Fruit fly (Drosophila melanogaster) whole organism, embryonic: ENCODE data around the gene Or9a.

ENCODE experiments used
- CG15073 ChIP-seq: fragments of 200-800 bp; sonication (Bioruptor generic); optimal IDR thresholded peaks from 2 replicates; lab custom pipeline; 2016; ENCODE audit warnings: missing biosample characterization, missing genetic modification characterization
- CG1529 ChIP-seq: fragments of 200-800 bp; sonication (Bioruptor generic); optimal IDR thresholded peaks from 3 replicates; lab custom pipeline; 2018; ENCODE audit warnings: missing biosample characterization, missing genetic modification characterization
- CG16813 ChIP-seq: fragments of 200-800 bp; sonication (Bioruptor generic); IDR thresholded peaks from 3 replicates; pipeline ENCODE4 v1.3.6; 2022; ENCODE audit warnings: missing biosample characterization, missing genetic modification characterization; ENCODE audit not compliant: partially characterized antibody
- CG17359 ChIP-seq: fragments of 200-800 bp; sonication (Bioruptor generic); optimal IDR thresholded peaks from 3 replicates; lab custom pipeline; 2018; ENCODE audit warnings: missing biosample characterization, mild to moderate bottlenecking, missing genetic modification characterization, moderate library complexity
- CG17912 ChIP-seq: fragments of 200-800 bp; sonication (Bioruptor generic); optimal IDR thresholded peaks from 2 replicates; lab custom pipeline; 2018; ENCODE audit warnings: missing biosample characterization, mild to moderate bottlenecking, missing genetic modification characterization
- CG2199 ChIP-seq: fragments of 200-800 bp; sonication (Bioruptor generic); IDR thresholded peaks from 3 replicates; pipeline ENCODE4 v1.3.6; 2022; ENCODE audit warnings: missing biosample characterization, missing genetic modification characterization
- CG2202 ChIP-seq: fragments of 200-800 bp; sonication (Bioruptor generic); optimal IDR thresholded peaks from 2 replicates; lab custom pipeline; 2018; ENCODE audit warnings: missing biosample characterization, mild to moderate bottlenecking, missing genetic modification characterization
- CG34224 ChIP-seq: fragments of 200-800 bp; sonication (Bioruptor generic); IDR thresholded peaks from 3 replicates; pipeline ENCODE4 v1.3.6; 2022; ENCODE audit warnings: missing biosample characterization, missing genetic modification characterization; ENCODE audit not compliant: partially characterized antibody
- CG34422 ChIP-seq: fragments of 200-800 bp; sonication (Bioruptor generic); IDR thresholded peaks from 3 replicates; pipeline ENCODE4 v1.3.6; 2022; ENCODE audit warnings: missing biosample characterization, missing genetic modification characterization
- CG3995 ChIP-seq: fragments of 200-800 bp; sonication (Bioruptor generic); optimal IDR thresholded peaks from 3 replicates; lab custom pipeline; 2016; ENCODE audit warnings: missing biosample characterization, missing genetic modification characterization
- CG5245 ChIP-seq: fragments of 200-800 bp; sonication (Bioruptor generic); optimal IDR thresholded peaks from 3 replicates; lab custom pipeline; 2016; ENCODE audit warnings: missing biosample characterization, missing genetic modification characterization
- CG6854 ChIP-seq: fragments of 200-800 bp; sonication (Bioruptor generic); optimal IDR thresholded peaks from 3 replicates; lab custom pipeline; 2017; ENCODE audit warnings: missing biosample characterization, mild to moderate bottlenecking, missing genetic modification characterization
- CG7786 ChIP-seq: fragments of 200-800 bp; sonication (Bioruptor generic); optimal IDR thresholded peaks from 2 replicates; lab custom pipeline; 2016; ENCODE audit warnings: missing biosample characterization, missing genetic modification characterization
- CG9727 ChIP-seq: fragments of 200-800 bp; sonication (Bioruptor generic); optimal IDR thresholded peaks from 3 replicates; lab custom pipeline; 2017; ENCODE audit warnings: missing biosample characterization, mild to moderate bottlenecking, missing genetic modification characterization
- Dek ChIP-seq: fragments of 200-800 bp; sonication (Bioruptor generic); optimal IDR thresholded peaks from 3 replicates; lab custom pipeline; 2019; ENCODE audit warnings: missing biosample characterization, mild to moderate bottlenecking, missing genetic modification characterization, moderate library complexity
- Dip2 ChIP-seq: fragments of 200-800 bp; sonication (Bioruptor generic); IDR thresholded peaks from 2 replicates; pipeline ENCODE4 v1.3.6; 2022; ENCODE audit warnings: missing biosample characterization, missing genetic modification characterization
- Dll ChIP-seq: fragments of 200-800 bp; sonication (Bioruptor generic); IDR thresholded peaks from 4 replicates; pipeline ENCODE4 v1.3.6; 2022; ENCODE audit warnings: missing biosample characterization, missing genetic modification characterization; ENCODE audit not compliant: partially characterized antibody
- Doc3 ChIP-seq: fragments of 200-800 bp; sonication (Bioruptor generic); IDR thresholded peaks from 3 replicates; pipeline ENCODE4 v1.3.6; 2022; ENCODE audit warnings: missing biosample characterization, missing genetic modification characterization; ENCODE audit not compliant: partially characterized antibody
- Ets65A ChIP-seq: fragments of 200-800 bp; sonication (Bioruptor generic); peaks from one replicate; lab custom pipeline; 2016; ENCODE audit warnings: missing biosample characterization, missing genetic modification characterization
- HLH4C ChIP-seq: fragments of 200-800 bp; sonication (Bioruptor generic); IDR thresholded peaks from 3 replicates; pipeline ENCODE4 v1.3.6; 2022; ENCODE audit warnings: missing biosample characterization, missing genetic modification characterization; ENCODE audit not compliant: partially characterized antibody
- Hey ChIP-seq: fragments of 200-800 bp; sonication (Bioruptor generic); optimal IDR thresholded peaks from 3 replicates; lab custom pipeline; 2018; ENCODE audit warnings: missing biosample characterization, mild to moderate bottlenecking, missing genetic modification characterization
- HmgD ChIP-seq: fragments of 200-800 bp; sonication (Bioruptor generic); optimal IDR thresholded peaks from 3 replicates; lab custom pipeline; 2016; ENCODE audit warnings: missing biosample characterization, missing genetic modification characterization
- Hr39 ChIP-seq: fragments of >200 bp; optimal IDR thresholded peaks from 2 replicates; lab custom pipeline; 2017
- Lim3 ChIP-seq: fragments of 200-800 bp; sonication (Bioruptor generic); IDR thresholded peaks from 2 replicates; pipeline ENCODE4 v1.3.6; 2022; ENCODE audit warnings: missing biosample characterization, missing genetic modification characterization
- NfI ChIP-seq: fragments of 200-800 bp; sonication (Bioruptor generic); optimal IDR thresholded peaks from 3 replicates; lab custom pipeline; 2018; ENCODE audit warnings: missing biosample characterization, mild to moderate bottlenecking, missing genetic modification characterization, moderate library complexity
- Oaz ChIP-seq: fragments of 200-800 bp; sonication (Bioruptor generic); IDR thresholded peaks from 2 replicates; pipeline ENCODE4 v1.3.6; 2022; ENCODE audit warnings: missing biosample characterization, missing genetic modification characterization
- Ptx1 ChIP-seq: fragments of 200-800 bp; sonication (Bioruptor generic); IDR thresholded peaks from 2 replicates; pipeline ENCODE4 v1.3.6; 2022; ENCODE audit warnings: missing biosample characterization, missing genetic modification characterization
- Spps ChIP-seq: fragments of 200-800 bp; sonication (Bioruptor generic); optimal IDR thresholded peaks from 2 replicates; lab custom pipeline; 2018; ENCODE audit warnings: missing biosample characterization, mild to moderate bottlenecking, missing genetic modification characterization
- TFAM ChIP-seq: fragments of 200-800 bp; sonication (Bioruptor generic); optimal IDR thresholded peaks from 2 replicates; lab custom pipeline; 2017; ENCODE audit warnings: missing biosample characterization, missing genetic modification characterization, inconsistent platforms
- Vsx1 ChIP-seq: fragments of 200-800 bp; sonication (Bioruptor generic); optimal IDR thresholded peaks from 2 replicates; lab custom pipeline; 2017; ENCODE audit warnings: missing biosample characterization, mild to moderate bottlenecking, missing genetic modification characterization, missing genetic modification reagents
- ab ChIP-seq: fragments of 200-800 bp; sonication (Bioruptor generic); optimal IDR thresholded peaks from 2 replicates; lab custom pipeline; 2016; ENCODE audit warnings: missing biosample characterization, missing genetic modification characterization
- amos ChIP-seq: fragments of 200-800 bp; sonication (Bioruptor generic); IDR thresholded peaks from 2 replicates; pipeline ENCODE4 v1.3.6; 2022; ENCODE audit warnings: missing biosample characterization, missing genetic modification characterization; ENCODE audit not compliant: partially characterized antibody
- bbx ChIP-seq: fragments of 200-800 bp; sonication (Bioruptor generic); IDR thresholded peaks from 2 replicates; pipeline ENCODE4 v1.3.6; 2022; ENCODE audit warnings: missing biosample characterization, missing genetic modification characterization; ENCODE audit not compliant: partially characterized antibody
- bcd ChIP-seq: fragments of 200-800 bp; sonication (Bioruptor generic); optimal IDR thresholded peaks from 2 replicates; lab custom pipeline; 2017; ENCODE audit warnings: missing biosample characterization, mild to moderate bottlenecking, missing genetic modification characterization
- bowl ChIP-seq: fragments of 200-800 bp; sonication (Bioruptor generic); IDR thresholded peaks from 2 replicates; pipeline ENCODE4 v1.3.6; 2022; ENCODE audit warnings: missing biosample characterization, missing genetic modification characterization
- crc ChIP-seq: fragments of 200-800 bp; sonication (Bioruptor generic); optimal IDR thresholded peaks from 2 replicates; lab custom pipeline; 2016; ENCODE audit warnings: missing biosample characterization, missing genetic modification characterization
- eve ChIP-seq, 2 experiments: fragments of >200 bp; optimal IDR thresholded peaks; 2 replicates each; lab custom pipeline; 2017; ENCODE audit warnings: missing biosample characterization in 2 of 2, missing genetic modification characterization in 2 of 2
- jumu ChIP-seq: fragments of 200-800 bp; sonication (Bioruptor generic); optimal IDR thresholded peaks from 3 replicates; lab custom pipeline; 2016; ENCODE audit warnings: missing biosample characterization, missing genetic modification characterization
- mirr ChIP-seq: fragments of 200-800 bp; sonication (Bioruptor generic); optimal IDR thresholded peaks from 3 replicates; lab custom pipeline; 2018; ENCODE audit warnings: missing biosample characterization, mild to moderate bottlenecking, missing genetic modification characterization
- nau ChIP-seq: fragments of 200-800 bp; sonication (Bioruptor generic); optimal IDR thresholded peaks from 3 replicates; lab custom pipeline; 2017; ENCODE audit warnings: missing biosample characterization, mild to moderate bottlenecking, missing genetic modification characterization, missing genetic modification reagents
- pan ChIP-seq, 4 experiments: fragments of >200 bp in 3 of 4; fragments of 200-800 bp in 1 of 4; sonication (Bioruptor generic) in 1 of 4; optimal IDR thresholded peaks in 3 of 4; IDR thresholded peaks in 1 of 4; 2 replicates each; pipeline versions ENCODE4 v1.3.6 to Lab custom; 2017 to 2022; ENCODE audit warnings: missing biosample characterization in 2 of 4, missing genetic modification characterization in 2 of 4, mixed read lengths in 1 of 4
- pita ChIP-seq: fragments of 200-800 bp; sonication (Bioruptor generic); optimal IDR thresholded peaks from 2 replicates; lab custom pipeline; 2017; ENCODE audit warnings: missing biosample characterization, mild to moderate bottlenecking, missing genetic modification characterization
- prd ChIP-seq, 3 experiments: fragments of >200 bp in 2 of 3; fragments of 200-800 bp in 1 of 3; sonication (Bioruptor generic) in 1 of 3; optimal IDR thresholded peaks in 2 of 3; IDR thresholded peaks in 1 of 3; 2 replicates in 2 of 3; 3 replicates in 1 of 3; pipeline versions ENCODE4 v1.3.6 to Lab custom; 2017 to 2022; ENCODE audit warnings: missing biosample characterization in 1 of 3, missing genetic modification characterization in 1 of 3
- pros ChIP-seq: fragments of 200-800 bp; sonication (Bioruptor generic); optimal IDR thresholded peaks from 3 replicates; lab custom pipeline; 2019; ENCODE audit warnings: missing biosample characterization, mild to moderate bottlenecking, missing genetic modification characterization, moderate library complexity
- run ChIP-seq: fragments of 200-800 bp; sonication (Bioruptor generic); optimal IDR thresholded peaks from 3 replicates; lab custom pipeline; 2018; ENCODE audit warnings: missing biosample characterization, mild to moderate bottlenecking, missing genetic modification characterization
- shn ChIP-seq: fragments of 200-800 bp; sonication (Bioruptor generic); optimal IDR thresholded peaks from 3 replicates; lab custom pipeline; 2016; ENCODE audit warnings: missing biosample characterization, missing genetic modification characterization
- tin ChIP-seq: fragments of 200-800 bp; sonication (Bioruptor generic); optimal IDR thresholded peaks from 3 replicates; lab custom pipeline; 2016; ENCODE audit warnings: missing biosample characterization, missing genetic modification characterization
- tll ChIP-seq, 2 experiments: fragments of 200-800 bp in 1 of 2; fragments of >200 bp in 1 of 2; sonication (Bioruptor generic) in 1 of 2; optimal IDR thresholded peaks; 2 replicates each; lab custom pipeline; 2017 to 2019; ENCODE audit warnings: missing biosample characterization in 2 of 2, missing genetic modification characterization in 2 of 2, mild to moderate bottlenecking in 1 of 2, moderate library complexity in 1 of 2
- trh ChIP-seq: fragments of 200-800 bp; sonication (Bioruptor generic); optimal IDR thresholded peaks from 2 replicates; lab custom pipeline; 2016; ENCODE audit warnings: missing biosample characterization, missing genetic modification characterization
- unpg ChIP-seq: fragments of 200-800 bp; sonication (Bioruptor generic); optimal IDR thresholded peaks from 3 replicates; lab custom pipeline; 2018; ENCODE audit warnings: missing biosample characterization, mild to moderate bottlenecking, missing genetic modification characterization, moderate library complexity
- yki ChIP-seq: fragments of >200 bp; optimal IDR thresholded peaks from 3 replicates; lab custom pipeline; 2018

The Or9a gene

DNA sequence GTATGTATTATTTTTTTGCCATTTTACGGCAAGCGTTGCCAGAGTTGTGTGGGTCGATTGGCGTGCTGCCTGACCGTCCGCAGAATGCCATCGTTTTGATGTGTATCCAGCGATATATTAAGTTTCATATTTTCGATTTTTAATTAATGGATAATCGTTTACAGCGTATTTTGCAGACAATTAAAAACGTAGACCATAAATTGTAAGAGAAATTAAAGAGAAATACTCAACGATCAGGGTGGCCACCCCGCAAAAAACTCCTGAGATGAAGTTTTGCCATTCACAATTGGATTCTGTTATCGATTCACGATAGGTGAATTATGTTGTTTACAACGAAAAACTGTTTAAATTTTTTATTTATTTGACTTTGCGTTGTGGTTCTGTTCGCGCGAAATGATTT, 15.1 kb upstream of the Or9a start, which contains the start of gene nocte (continued):
- TF ChIP-seq CG34224 (GFP tag; lab: Robert Waterston, UW), result no peak
- no peak for TF ChIP-seq CG17359
- peak; percentile 67; the same call in 2 of the 3 replicates for TF ChIP-seq CG16813 (GFP tag; lab: Robert Waterston, UW)
- no peak for TF ChIP-seq Hey (tag; lab: Kevin White, UChicago)
- TF ChIP-seq Vsx1 (GFP tag; lab: Kevin White, UChicago), result no peak
- TF ChIP-seq bowl (GFP tag; lab: Robert Waterston, UW), result no peak
- TF ChIP-seq CG1529 (GFP tag; lab: Kevin White, UChicago), result no peak
- no peak for TF ChIP-seq bcd
- TF ChIP-seq CG9727, result no peak
- TF ChIP-seq CG15073 (GFP tag; lab: Kevin White, UChicago), result no peak
- TF ChIP-seq CG2202 (tag; lab: Kevin White, UChicago), result no peak
- no peak for TF ChIP-seq CG7786 (GFP tag; lab: Kevin White, UChicago)
- no peak for TF ChIP-seq CG5245 (GFP tag; lab: Kevin White, UChicago)
- TF ChIP-seq Lim3 (GFP tag; lab: Robert Waterston, UW), result no peak
- no peak for TF ChIP-seq bbx (GFP tag; lab: Robert Waterston, UW)
- TF ChIP-seq Dek (tag; lab: Kevin White, UChicago), result no peak
- no peak for TF ChIP-seq Hr39 (lab: Kevin White, UChicago)
- TF ChIP-seq jumu (GFP tag; lab: Kevin White, UChicago), result no peak
- TF ChIP-seq Ptx1 (GFP tag; lab: Robert Waterston, UW), result no peak
- TF ChIP-seq crc (GFP tag; lab: Kevin White, UChicago), result no peak
- TF ChIP-seq tin (GFP tag; lab: Kevin White, UChicago), result peak; percentile 17
- TF ChIP-seq NfI, result no peak
- no peak for TF ChIP-seq CG3995 (GFP tag; lab: Kevin White, UChicago)
- TF ChIP-seq CG34422, result no peak
- no peak for TF ChIP-seq pita
- no peak for TF ChIP-seq TFAM (GFP tag; lab: Kevin White, UChicago)
- no peak for TF ChIP-seq pan (optimal IDR thresholded peaks at IDR 0.05; lab: Kevin White, UChicago)
- TF ChIP-seq pan (GFP tag; optimal IDR thresholded peaks at IDR 0.05 in 1 of 2, IDR thresholded peaks at IDR 0.05 in 1 of 2), result no peak
- peak; percentile 36; the same call in 1 of the 2 replicates for TF ChIP-seq amos
- no peak for TF ChIP-seq eve (GFP tag; optimal IDR thresholded peaks at IDR 0.05; lab: Kevin White, UChicago)
- TF ChIP-seq CG17912 (GFP tag; lab: Kevin White, UChicago), result no peak
- no peak for TF ChIP-seq mirr (GFP tag; lab: Kevin White, UChicago)
- no peak for TF ChIP-seq CG6854
- no peak for TF ChIP-seq unpg (GFP tag; lab: Kevin White, UChicago)
- TF ChIP-seq Doc3 (GFP tag; lab: Robert Waterston, UW), result no peak
- TF ChIP-seq Ets65A (GFP tag; lab: Kevin White, UChicago), result peak; percentile 88
- no peak for TF ChIP-seq Spps (tag; lab: Kevin White, UChicago)
- 0 out of 3 replicates have a peak, but pooled peaks have one; percentile 46 for TF ChIP-seq HLH4C
- TF ChIP-seq HmgD, result no peak
- TF ChIP-seq pros (GFP tag; lab: Kevin White, UChicago), result no peak
- no peak for TF ChIP-seq prd (optimal IDR thresholded peaks at IDR 0.05; lab: Kevin White, UChicago)
- TF ChIP-seq prd (GFP tag; IDR thresholded peaks at IDR 0.05; lab: Robert Waterston, UW), result no peak
- TF ChIP-seq run (tag; lab: Kevin White, UChicago), result no peak
- TF ChIP-seq nau (GFP tag; lab: Kevin White, UChicago), result no peak
- no peak for TF ChIP-seq yki (lab: Kevin White, UChicago)
- TF ChIP-seq Dip2 (GFP tag; lab: Robert Waterston, UW), result no peak
- no peak for TF ChIP-seq Oaz (GFP tag; lab: Robert Waterston, UW)
- no peak for TF ChIP-seq trh
- TF ChIP-seq ab (GFP tag; lab: Kevin White, UChicago), result no peak
- peak; percentile 71 for TF ChIP-seq Dll (GFP tag; lab: Robert Waterston, UW)
- TF ChIP-seq CG2199, result no peak
- no peak for TF ChIP-seq shn
- TF ChIP-seq tll (GFP tag; optimal IDR thresholded peaks at IDR 0.05; lab: Kevin White, UChicago), result no peak
